Fruit fly (Drosophila melanogaster) whole organism, embryonic: ENCODE results near the gene CG9582.

Source experiments
- ATbp ChIP-seq: fragments of 200-800 bp; sonication (Bioruptor generic); optimal IDR thresholded peaks from 2 replicates; lab custom pipeline; 2017; ENCODE audit warnings: missing biosample characterization, mild to moderate bottlenecking, missing genetic modification characterization, missing genetic modification reagents
- Abd-B ChIP-seq: fragments of 200-800 bp; sonication (Bioruptor generic); optimal IDR thresholded peaks from 2 replicates; lab custom pipeline; 2018; ENCODE audit warnings: missing biosample characterization, mild to moderate bottlenecking, missing genetic modification characterization, moderate library complexity
- Asciz ChIP-seq: fragments of 200-800 bp; sonication (Bioruptor generic); optimal IDR thresholded peaks from 2 replicates; lab custom pipeline; 2017; ENCODE audit warnings: missing biosample characterization, mild to moderate bottlenecking, missing genetic modification characterization, missing genetic modification reagents
- CG1024 ChIP-seq: fragments of 200-800 bp; sonication (Bioruptor generic); IDR thresholded peaks from 2 replicates; pipeline ENCODE4 v1.3.6; 2022; ENCODE audit warnings: missing biosample characterization, missing genetic modification characterization
- CG10959 ChIP-seq: fragments of 200-800 bp; sonication (Bioruptor generic); IDR thresholded peaks from 2 replicates; pipeline ENCODE4 v1.3.6; 2022; ENCODE audit warnings: missing biosample characterization, missing genetic modification characterization
- CG1233 ChIP-seq: fragments of 200-800 bp; sonication (Bioruptor generic); optimal IDR thresholded peaks from 4 replicates; lab custom pipeline; 2018; ENCODE audit warnings: missing biosample characterization, mild to moderate bottlenecking, missing genetic modification characterization
- CG12391 ChIP-seq: fragments of 200-800 bp; sonication (Bioruptor generic); optimal IDR thresholded peaks from 3 replicates; lab custom pipeline; 2018; ENCODE audit warnings: missing biosample characterization, mild to moderate bottlenecking, missing genetic modification characterization, moderate library complexity
- CG14860 ChIP-seq: fragments of 200-800 bp; sonication (Bioruptor generic); IDR thresholded peaks from 3 replicates; pipeline ENCODE4 v1.3.6; 2022; ENCODE audit warnings: missing biosample characterization, missing genetic modification characterization; ENCODE audit not compliant: partially characterized antibody
- CG15011 ChIP-seq: fragments of 200-800 bp; sonication (Bioruptor generic); optimal IDR thresholded peaks from 3 replicates; lab custom pipeline; 2018; ENCODE audit warnings: missing biosample characterization, mild to moderate bottlenecking, missing genetic modification characterization
- CG15269 ChIP-seq: fragments of 200-800 bp; sonication (Bioruptor generic); optimal IDR thresholded peaks from 2 replicates; lab custom pipeline; 2018; ENCODE audit warnings: missing biosample characterization, mild to moderate bottlenecking, missing genetic modification characterization, moderate library complexity
- CG15514 ChIP-seq: fragments of 200-800 bp; sonication (Bioruptor generic); optimal IDR thresholded peaks from 3 replicates; lab custom pipeline; 2017; ENCODE audit warnings: missing biosample characterization, missing genetic modification characterization, mild to moderate bottlenecking, moderate library complexity, missing genetic modification reagents
- CG18764 ChIP-seq: fragments of 200-800 bp; sonication (Bioruptor generic); optimal IDR thresholded peaks from 3 replicates; lab custom pipeline; 2016; ENCODE audit warnings: missing biosample characterization, missing genetic modification characterization
- CG2116 ChIP-seq: fragments of 200-800 bp; sonication (Bioruptor generic); optimal IDR thresholded peaks from 3 replicates; lab custom pipeline; 2018; ENCODE audit warnings: missing biosample characterization, mild to moderate bottlenecking, missing genetic modification characterization
- CG31224 ChIP-seq: fragments of 200-800 bp; sonication (Bioruptor generic); IDR thresholded peaks from 2 replicates; pipeline ENCODE4 v1.3.6; 2022; ENCODE audit warnings: missing biosample characterization, missing genetic modification characterization
- CG31365 ChIP-seq: fragments of 200-800 bp; sonication (Bioruptor generic); optimal IDR thresholded peaks from 2 replicates; lab custom pipeline; 2018; ENCODE audit warnings: missing biosample characterization, mild to moderate bottlenecking, missing genetic modification characterization
- CG3407 ChIP-seq: fragments of 200-800 bp; sonication (Bioruptor generic); optimal IDR thresholded peaks from 2 replicates; lab custom pipeline; 2018; ENCODE audit warnings: missing biosample characterization, mild to moderate bottlenecking, missing genetic modification characterization
- CG3847 ChIP-seq: fragments of 200-800 bp; sonication (Bioruptor generic); IDR thresholded peaks from 2 replicates; pipeline ENCODE4 v1.3.6; 2022; ENCODE audit warnings: missing biosample characterization, missing genetic modification characterization
- CG43689 ChIP-seq: fragments of 200-800 bp; sonication (Bioruptor generic); IDR thresholded peaks from 2 replicates; pipeline ENCODE4 v1.3.6; 2022; ENCODE audit warnings: missing biosample characterization, missing genetic modification characterization
- CG4617 ChIP-seq: fragments of 200-800 bp; sonication (Bioruptor generic); optimal IDR thresholded peaks from 3 replicates; lab custom pipeline; 2016; ENCODE audit warnings: missing biosample characterization, missing genetic modification characterization, borderline replicate concordance
- CG7987 ChIP-seq: fragments of 200-800 bp; sonication (Bioruptor generic); optimal IDR thresholded peaks from 2 replicates; lab custom pipeline; 2018; ENCODE audit warnings: missing biosample characterization, mild to moderate bottlenecking, missing genetic modification characterization, moderate library complexity
- CG8388 ChIP-seq: fragments of 200-800 bp; sonication (Bioruptor generic); optimal IDR thresholded peaks from 2 replicates; lab custom pipeline; 2019; ENCODE audit warnings: missing biosample characterization, mild to moderate bottlenecking, missing genetic modification characterization, moderate library complexity
- CG8478 ChIP-seq: fragments of >200 bp; optimal IDR thresholded peaks from 2 replicates; lab custom pipeline; 2018
- CTCF ChIP-seq: fragments of 200-800 bp; sonication (Bioruptor generic); optimal IDR thresholded peaks from 2 replicates; lab custom pipeline; 2017; ENCODE audit warnings: missing biosample characterization, mild to moderate bottlenecking, missing genetic modification characterization, moderate library complexity
- Dfd ChIP-seq, 2 experiments: fragments of >200 bp; optimal IDR thresholded peaks; 2 replicates each; lab custom pipeline; 2017; ENCODE audit warnings: missing biosample characterization in 2 of 2, missing genetic modification characterization in 2 of 2
- Dip3 ChIP-seq: fragments of 200-800 bp; sonication (Bioruptor generic); optimal IDR thresholded peaks from 3 replicates; lab custom pipeline; 2016; ENCODE audit warnings: missing biosample characterization, missing genetic modification characterization
- Lim3 ChIP-seq: fragments of 200-800 bp; sonication (Bioruptor generic); IDR thresholded peaks from 2 replicates; pipeline ENCODE4 v1.3.6; 2022; ENCODE audit warnings: missing biosample characterization, missing genetic modification characterization
- Mad ChIP-seq: fragments of 200-800 bp; sonication (Bioruptor generic); optimal IDR thresholded peaks from 2 replicates; lab custom pipeline; 2016; ENCODE audit warnings: missing biosample characterization, missing genetic modification characterization
- Mrtf ChIP-seq: fragments of 200-800 bp; sonication (Bioruptor generic); IDR thresholded peaks from 3 replicates; pipeline ENCODE4 v1.3.6; 2022; ENCODE audit warnings: missing biosample characterization, missing genetic modification characterization
- Myb ChIP-seq: fragments of 200-800 bp; sonication (Bioruptor generic); optimal IDR thresholded peaks from 2 replicates; lab custom pipeline; 2016; ENCODE audit warnings: missing biosample characterization, missing genetic modification characterization
- Oaz ChIP-seq: fragments of 200-800 bp; sonication (Bioruptor generic); IDR thresholded peaks from 2 replicates; pipeline ENCODE4 v1.3.6; 2022; ENCODE audit warnings: missing biosample characterization, missing genetic modification characterization
- Ptx1 ChIP-seq: fragments of 200-800 bp; sonication (Bioruptor generic); IDR thresholded peaks from 2 replicates; pipeline ENCODE4 v1.3.6; 2022; ENCODE audit warnings: missing biosample characterization, missing genetic modification characterization
- amos ChIP-seq: fragments of 200-800 bp; sonication (Bioruptor generic); IDR thresholded peaks from 2 replicates; pipeline ENCODE4 v1.3.6; 2022; ENCODE audit warnings: missing biosample characterization, missing genetic modification characterization; ENCODE audit not compliant: partially characterized antibody
- cg ChIP-seq: fragments of 200-800 bp; sonication (Bioruptor generic); optimal IDR thresholded peaks from 3 replicates; lab custom pipeline; 2019; ENCODE audit warnings: missing biosample characterization, mild to moderate bottlenecking, missing genetic modification characterization, moderate library complexity
- dan ChIP-seq: fragments of 200-800 bp; sonication (Bioruptor generic); IDR thresholded peaks from 2 replicates; pipeline ENCODE4 v1.3.6; 2022; ENCODE audit warnings: missing biosample characterization, missing genetic modification characterization
- dm ChIP-seq: fragments of 200-800 bp; sonication (Bioruptor generic); optimal IDR thresholded peaks from 3 replicates; lab custom pipeline; 2016; ENCODE audit warnings: missing biosample characterization, missing genetic modification characterization
- dmrt11E ChIP-seq: fragments of 200-800 bp; sonication (Bioruptor generic); optimal IDR thresholded peaks from 3 replicates; lab custom pipeline; 2018; ENCODE audit warnings: missing biosample characterization, mild to moderate bottlenecking, missing genetic modification characterization, moderate library complexity
- gcm ChIP-seq: fragments of 200-800 bp; sonication (Bioruptor generic); optimal IDR thresholded peaks from 2 replicates; lab custom pipeline; 2019; ENCODE audit warnings: missing biosample characterization, mild to moderate bottlenecking, missing genetic modification characterization, moderate library complexity
- grau ChIP-seq: fragments of 200-800 bp; optimal IDR thresholded peaks from 3 replicates; lab custom pipeline; 2019; ENCODE audit warnings: missing biosample characterization, mild to moderate bottlenecking, missing genetic modification characterization, moderate library complexity
- gt ChIP-seq: fragments of 200-800 bp; sonication (Bioruptor generic); IDR thresholded peaks from 2 replicates; pipeline ENCODE4 v1.3.6; 2022; ENCODE audit warnings: missing biosample characterization, missing genetic modification characterization
- jigr1 ChIP-seq: fragments of 200-800 bp; sonication (Bioruptor generic); IDR thresholded peaks from 3 replicates; pipeline ENCODE4 v1.3.6; 2022; ENCODE audit warnings: missing biosample characterization, missing genetic modification characterization
- luna ChIP-seq: fragments of 200-800 bp; sonication (Bioruptor generic); optimal IDR thresholded peaks from 2 replicates; lab custom pipeline; 2016; ENCODE audit warnings: missing biosample characterization, missing genetic modification characterization
- nau ChIP-seq: fragments of 200-800 bp; sonication (Bioruptor generic); optimal IDR thresholded peaks from 3 replicates; lab custom pipeline; 2017; ENCODE audit warnings: missing biosample characterization, mild to moderate bottlenecking, missing genetic modification characterization, missing genetic modification reagents
- nerfin-2 ChIP-seq: fragments of 200-800 bp; sonication (Bioruptor generic); IDR thresholded peaks from 2 replicates; pipeline ENCODE4 v1.3.6; 2022; ENCODE audit warnings: missing biosample characterization, missing genetic modification characterization; ENCODE audit not compliant: partially characterized antibody
- otp ChIP-seq: fragments of 200-800 bp; sonication (Bioruptor generic); IDR thresholded peaks from 3 replicates; pipeline ENCODE4, ENCODE4 v1.3.6; 2022; ENCODE audit warnings: missing biosample characterization, missing genetic modification characterization
- phol ChIP-seq: fragments of 200-800 bp; sonication (Bioruptor generic); optimal IDR thresholded peaks from 3 replicates; lab custom pipeline; 2018; ENCODE audit warnings: missing biosample characterization, mild to moderate bottlenecking, missing genetic modification characterization, moderate library complexity
- repo ChIP-seq: fragments of 200-800 bp; sonication (Bioruptor generic); optimal IDR thresholded peaks from 2 replicates; lab custom pipeline; 2016; ENCODE audit warnings: missing biosample characterization, missing genetic modification characterization
- sens-2 ChIP-seq: fragments of 200-800 bp; sonication (Bioruptor generic); IDR thresholded peaks from 2 replicates; pipeline ENCODE4 v1.3.6; 2022; ENCODE audit warnings: missing biosample characterization, missing genetic modification characterization
- unc-4 ChIP-seq: fragments of 200-800 bp; sonication (Bioruptor generic); IDR thresholded peaks from 2 replicates; pipeline ENCODE4 v1.3.6; 2022; ENCODE audit warnings: missing biosample characterization, missing genetic modification characterization; ENCODE audit not compliant: partially characterized antibody
- zen ChIP-seq: fragments of 200-800 bp; sonication (Bioruptor generic); optimal IDR thresholded peaks from 3 replicates; lab custom pipeline; 2018; ENCODE audit warnings: missing biosample characterization, mild to moderate bottlenecking, missing genetic modification characterization, moderate library complexity
- zf30C ChIP-seq: fragments of 200-800 bp; sonication (Bioruptor generic); optimal IDR thresholded peaks from 3 replicates; lab custom pipeline; 2018; ENCODE audit warnings: missing biosample characterization, mild to moderate bottlenecking, missing genetic modification characterization

CG9582 gene

dm6 chr2L:8984614-8985318 is 46.9 kb downstream of the CG9582 start, which contains the start of gene CG13101 (continued):
- peak; percentile 95 for TF ChIP-seq CG15269
- peak; percentile 90 for TF ChIP-seq CG31224 (GFP tag; lab: Robert Waterston, UW)
- peak; percentile 68 for TF ChIP-seq repo (GFP tag; lab: Kevin White, UChicago)
- peak; percentile 69 for TF ChIP-seq gt (GFP tag; lab: Robert Waterston, UW)
- peak; percentile 86 for TF ChIP-seq Abd-B (GFP tag; lab: Kevin White, UChicago)
- TF ChIP-seq CG14860 (GFP tag; lab: Robert Waterston, UW), result no peak
- TF ChIP-seq dan (GFP tag; lab: Robert Waterston, UW), result 0 out of 2 replicates have a peak, but pooled peaks have one; percentile 36
- TF ChIP-seq Lim3, result 0 out of 2 replicates have a peak, but pooled peaks have one; percentile 46
- peak; percentile 92 for TF ChIP-seq gcm
- TF ChIP-seq jigr1 (GFP tag; lab: Robert Waterston, UW), result peak; percentile 77
- TF ChIP-seq cg (GFP tag; lab: Kevin White, UChicago), result no peak
- TF ChIP-seq Oaz (GFP tag; lab: Robert Waterston, UW), result peak; percentile 87
- TF ChIP-seq zf30C (GFP tag; lab: Kevin White, UChicago), result peak; percentile 75
- peak; percentile 82 for TF ChIP-seq CG1024 (GFP tag; lab: Robert Waterston, UW)
- TF ChIP-seq Dip3, result peak; percentile 81
- TF ChIP-seq CG8478 (lab: Kevin White, UChicago), result no peak
- TF ChIP-seq Ptx1, result peak; percentile 95
- peak; percentile 50 for TF ChIP-seq dm (GFP tag; lab: Kevin White, UChicago)
- TF ChIP-seq dmrt11E (tag; lab: Kevin White, UChicago), result peak; percentile 91
- peak; percentile 85 for TF ChIP-seq CG10959
- peak; percentile 82 for TF ChIP-seq CG15011
- TF ChIP-seq luna, result peak; percentile 4
- TF ChIP-seq CG8388, result peak; percentile 94
- TF ChIP-seq nerfin-2 (GFP tag; lab: Robert Waterston, UW), result no peak
- TF ChIP-seq CG3407 (GFP tag; lab: Kevin White, UChicago), result peak; percentile 87
- peak; percentile 78 for TF ChIP-seq Mad
- peak; percentile 82 for TF ChIP-seq sens-2 (GFP tag; lab: Robert Waterston, UW)
- peak; percentile 63 for TF ChIP-seq CG31365
- TF ChIP-seq CG3847 (GFP tag; lab: Robert Waterston, UW), result peak; percentile 94
- TF ChIP-seq grau (tag; lab: Kevin White, UChicago), result peak; percentile 94
- TF ChIP-seq zen, result peak; percentile 89
- TF ChIP-seq CG43689, result peak; percentile 83
- peak; percentile 86 for TF ChIP-seq otp (GFP tag; lab: Robert Waterston, UW)
- TF ChIP-seq amos (GFP tag; lab: Robert Waterston, UW), result no peak
- TF ChIP-seq CTCF (GFP tag; lab: Kevin White, UChicago), result peak; percentile 50
- TF ChIP-seq phol (tag; lab: Kevin White, UChicago), result peak; percentile 91
- TF ChIP-seq CG4617 (GFP tag; lab: Kevin White, UChicago), result peak; percentile 61
- TF ChIP-seq Asciz (GFP tag; lab: Kevin White, UChicago), result peak; percentile 90
- peak; percentile 87 for TF ChIP-seq CG1233 (GFP tag; lab: Kevin White, UChicago)
- peak; percentile 96 for TF ChIP-seq CG12391
- TF ChIP-seq Dfd (GFP tag; optimal IDR thresholded peaks at IDR 0.05; lab: Kevin White, UChicago), result no peak
- TF ChIP-seq nau (GFP tag; lab: Kevin White, UChicago), result peak; percentile 90
- TF ChIP-seq CG15514 (GFP tag; lab: Kevin White, UChicago), result peak; percentile 88
- peak; percentile 90; the same call in 2 of the 3 replicates for TF ChIP-seq Mrtf
- TF ChIP-seq ATbp, result peak; percentile 89
- TF ChIP-seq Myb, result peak; percentile 48
- TF ChIP-seq CG2116 (GFP tag; lab: Kevin White, UChicago), result peak; percentile 72
- TF ChIP-seq unc-4 (GFP tag; lab: Robert Waterston, UW), result no peak
- peak; percentile 76 for TF ChIP-seq CG7987
- peak; percentile 83 for TF ChIP-seq CG18764
